Fruit fly (Drosophila melanogaster) whole organism: ENCODE measurements around the gene Ankle2.

Source experiments
- CG8478 ChIP-seq: fragments of >200 bp; optimal IDR thresholded peaks from 2 replicates; lab custom pipeline; 2018; ENCODE audit warnings: inconsistent platforms
- Dll ChIP-seq: fragments of >200 bp; optimal IDR thresholded peaks from 2 replicates; lab custom pipeline; 2017
- EcR ChIP-seq, 2 experiments: fragments of >200 bp; optimal IDR thresholded peaks; 2 replicates each; lab custom pipeline; 2017; ENCODE audit warnings: missing biosample characterization in 2 of 2, missing genetic modification characterization in 2 of 2, missing genetic modification reagents in 2 of 2
- pan ChIP-seq: fragments of >200 bp; optimal IDR thresholded peaks from 2 replicates; lab custom pipeline; 2017
- psq ChIP-seq: fragments of >200 bp; optimal IDR thresholded peaks from 2 replicates; lab custom pipeline; 2017
- usp ChIP-seq: fragments of >200 bp; optimal IDR thresholded peaks from 2 replicates; lab custom pipeline; 2017; ENCODE audit warnings: missing biosample characterization, missing genetic modification characterization, mixed read lengths

Gene Ankle2

dm6 chrX:17594745-17595144, 15.7 kb upstream of the Ankle2 start:
- TF ChIP-seq usp (GFP tag; lab: Kevin White, UChicago) = no peak

- TF ChIP-seq EcR (GFP tag; optimal IDR thresholded peaks at IDR 0.05; lab: Kevin White, UChicago) (no peak), psq (lab: Kevin White, UChicago) (no peak), CG8478 (lab: Kevin White, UChicago) (no peak), pan (lab: Kevin White, UChicago) (no peak), usp (GFP tag; lab: Kevin White, UChicago) (no peak), Dll (lab: Kevin White, UChicago) (no peak)
These were observed 9.5 kb upstream of the Ankle2 start, which contains the start of gene CG12992 for dm6 chrX:17588565-17588964. TSS of gene CG12992 (plus strand) at chrX:17588865.

- TF ChIP-seq pan (lab: Kevin White, UChicago) (no peak), usp (GFP tag; lab: Kevin White, UChicago) (no peak), CG8478 (lab: Kevin White, UChicago) (no peak), EcR (GFP tag; optimal IDR thresholded peaks at IDR 0.05; lab: Kevin White, UChicago) (no peak), Dll (lab: Kevin White, UChicago) (no peak), psq (lab: Kevin White, UChicago) (no peak)
These were observed 9.1 kb upstream of the Ankle2 start for dm6 chrX:17588134-17588533.

dm6 chrX:17585892-17586291, 6.9 kb upstream of the Ankle2 start:
- TF ChIP-seq EcR (GFP tag; optimal IDR thresholded peaks at IDR 0.05; lab: Kevin White, UChicago) = no peak
- TF ChIP-seq Dll (lab: Kevin White, UChicago) = no peak
- TF ChIP-seq psq (lab: Kevin White, UChicago) = no peak
- no peak for TF ChIP-seq CG8478 (lab: Kevin White, UChicago)
- TF ChIP-seq pan (lab: Kevin White, UChicago) = no peak
- no peak for TF ChIP-seq usp (GFP tag; lab: Kevin White, UChicago)

dm6 chrX:17583706-17584105, 4.7 kb upstream of the Ankle2 start:
- no peak for TF ChIP-seq Dll (lab: Kevin White, UChicago)
- TF ChIP-seq CG8478 (lab: Kevin White, UChicago) = no peak
- TF ChIP-seq pan (lab: Kevin White, UChicago) = no peak
- no peak for TF ChIP-seq usp (GFP tag; lab: Kevin White, UChicago)
- no peak for TF ChIP-seq psq (lab: Kevin White, UChicago)
- TF ChIP-seq EcR (GFP tag; optimal IDR thresholded peaks at IDR 0.05; lab: Kevin White, UChicago) = no peak

- no peak for TF ChIP-seq EcR (GFP tag; optimal IDR thresholded peaks at IDR 0.05; lab: Kevin White, UChicago)
- TF ChIP-seq CG8478 (lab: Kevin White, UChicago) = no peak
- TF ChIP-seq pan (lab: Kevin White, UChicago) = no peak
- TF ChIP-seq Dll (lab: Kevin White, UChicago) = no peak
- TF ChIP-seq psq (lab: Kevin White, UChicago) = no peak
- TF ChIP-seq usp (GFP tag; lab: Kevin White, UChicago) = no peak
These were observed 3.6 kb upstream of the Ankle2 start for dm6 chrX:17582650-17583049.

- no peak for TF ChIP-seq EcR (GFP tag; optimal IDR thresholded peaks at IDR 0.05; lab: Kevin White, UChicago)
- no peak for TF ChIP-seq psq (lab: Kevin White, UChicago)
- no peak for TF ChIP-seq Dll (lab: Kevin White, UChicago)
- peak; percentile 64 for TF ChIP-seq pan (lab: Kevin White, UChicago)
These were observed 2.7 kb upstream of the Ankle2 start for dm6 chrX:17581606-17582281.

dm6 chrX:17580954-17581353, 1.9 kb upstream of the Ankle2 start:
- TF ChIP-seq EcR (GFP tag; optimal IDR thresholded peaks at IDR 0.05; lab: Kevin White, UChicago) (no peak), Dll (lab: Kevin White, UChicago) (no peak), CG8478 (lab: Kevin White, UChicago) (no peak), usp (GFP tag; lab: Kevin White, UChicago) (no peak), psq (lab: Kevin White, UChicago) (no peak), pan (lab: Kevin White, UChicago) (no peak)

dm6 chrX:17579782-17580451, 888 bp upstream of the Ankle2 start, which contains the start of gene CG12991:
TSS of gene CG12991 (plus strand) at chrX:17579861.
- no peak for TF ChIP-seq psq (lab: Kevin White, UChicago)
- no peak for TF ChIP-seq Dll (lab: Kevin White, UChicago)
- TF ChIP-seq EcR (GFP tag; optimal IDR thresholded peaks at IDR 0.05; lab: Kevin White, UChicago) = no peak
- TF ChIP-seq CG8478 (lab: Kevin White, UChicago) = no peak
- TF ChIP-seq pan (lab: Kevin White, UChicago) = no peak
- TF ChIP-seq usp (GFP tag; lab: Kevin White, UChicago) = no peak

dm6 chrX:17578124-17578523, 905 bp downstream of the Ankle2 start:
- TF ChIP-seq pan (lab: Kevin White, UChicago) = peak; percentile 89
- no peak for TF ChIP-seq EcR (GFP tag; optimal IDR thresholded peaks at IDR 0.05; lab: Kevin White, UChicago)

- TF ChIP-seq pan (lab: Kevin White, UChicago) (no peak), usp (GFP tag; lab: Kevin White, UChicago) (no peak), psq (lab: Kevin White, UChicago) (no peak), EcR (GFP tag; optimal IDR thresholded peaks at IDR 0.05; lab: Kevin White, UChicago) (no peak), CG8478 (lab: Kevin White, UChicago) (no peak), Dll (lab: Kevin White, UChicago) (no peak)
These were observed 1.7 kb downstream of the Ankle2 start for dm6 chrX:17577356-17577755.
